Worm (Caenorhabditis elegans): ENCODE data around the gene F41H8.2.
"Not testable (repeated sequence)": the region's sequence is repeated elsewhere in the genome, so short reads cannot be mapped to it uniquely, and the experiment has no call there.

- not testable (repeated sequence) for TF ChIP-seq mdl-1 (tag; optimal IDR thresholded peaks at IDR 0.05); ZK546.5 (tag; optimal IDR thresholded peaks at IDR 0.05); lin-39 (tag; optimal IDR thresholded peaks at IDR 0.05); nhr-6 (tag; optimal IDR thresholded peaks at IDR 0.05); snpc-4 (tag; optimal IDR thresholded peaks at IDR 0.05); Y55F3AM.14 (GFP tag; optimal IDR thresholded peaks at IDR 0.05)
Observed at ce11 chrV:820629-821028, 5.6 kb upstream of the F41H8.2 start, which contains the start of gene srx-32.

All from whole organism, L2 larva.